Worm (Caenorhabditis elegans) whole organism, mixed stage, embryonic: Measurements from ENCODE around the gene C16D9.8.

Source experiments
- elt-1 ChIP-seq: sonication (generic microtip); optimal IDR thresholded peaks from 2 replicates; lab custom pipeline; 2017; ENCODE audit warnings: missing genetic modification characterization, mild to moderate bottlenecking, missing compliant biosample characterization, antibody characterized with exemption, moderate library complexity, borderline replicate concordance; ENCODE audit not compliant: insufficient read depth
- mep-1 ChIP-seq: fragments of 150-350 bp; optimal IDR thresholded peaks from 2 replicates; lab custom pipeline; 2017; ENCODE audit warnings: missing biosample characterization, missing genetic modification reagents, missing genetic modification characterization, inconsistent platforms
- nhr-2 ChIP-seq: fragments of 150-350 bp; optimal IDR thresholded peaks from 2 replicates; lab custom pipeline; 2014; ENCODE audit warnings: missing biosample characterization, missing genetic modification characterization
- nhr-237 ChIP-seq: fragments of 150-350 bp; optimal IDR thresholded peaks from 2 replicates; lab custom pipeline; 2014; ENCODE audit warnings: missing biosample characterization, missing genetic modification characterization
- pha-4 ChIP-seq: fragments of 150-350 bp; optimal IDR thresholded peaks from 2 replicates; lab custom pipeline; 2018; ENCODE audit warnings: missing biosample characterization, missing genetic modification reagents, missing genetic modification characterization
- unc-39 ChIP-seq: fragments of 150-350 bp; optimal IDR thresholded peaks from 2 replicates; lab custom pipeline; 2014; ENCODE audit warnings: missing biosample characterization, missing genetic modification characterization
- unc-62 ChIP-seq: fragments of 150-350 bp; optimal IDR thresholded peaks from 2 replicates; lab custom pipeline; 2014; ENCODE audit warnings: missing biosample characterization, missing genetic modification reagents, missing genetic modification characterization
- ztf-11 ChIP-seq: fragments of 150-350 bp; optimal IDR thresholded peaks from 2 replicates; lab custom pipeline; 2014; ENCODE audit warnings: missing biosample characterization, missing genetic modification characterization

- TF ChIP-seq unc-39 (tag; lab: Kevin White, UChicago) (no peak), ztf-11 (tag; lab: Kevin White, UChicago) (no peak), unc-62 (no peak), mep-1 (tag; lab: Kevin White, UChicago) (no peak), nhr-2 (tag; lab: Kevin White, UChicago) (no peak), nhr-237 (tag; lab: Kevin White, UChicago) (no peak), elt-1 (tag; lab: Kevin White, UChicago) (no peak), pha-4 (tag; lab: Kevin White, UChicago) (no peak)
Measured at ce11 chrV:8212816-8213215, 50.5 kb downstream of the C16D9.8 start.
